Fruit fly (Drosophila melanogaster) whole organism, adult: ENCODE data around the gene RIOK2.

Experiments
- CG11617 ChIP-seq: fragments of 200-800 bp; sonication (Bioruptor generic); optimal IDR thresholded peaks from 2 replicates; lab custom pipeline; 2017; ENCODE audit warnings: mild to moderate bottlenecking, missing biosample characterization, missing genetic modification reagents, missing genetic modification characterization
- CG12768 ChIP-seq: fragments of 200-800 bp; sonication (Bioruptor generic); optimal IDR thresholded peaks from 2 replicates; lab custom pipeline; 2017; ENCODE audit warnings: missing biosample characterization, missing genetic modification characterization, mild to moderate bottlenecking, moderate library complexity, missing genetic modification reagents
- CG14711 ChIP-seq: fragments of 200-800 bp; sonication (Bioruptor generic); optimal IDR thresholded peaks from 2 replicates; lab custom pipeline; 2018; ENCODE audit warnings: missing biosample characterization, mild to moderate bottlenecking, missing genetic modification characterization, moderate library complexity
- CG1620 ChIP-seq: fragments of 200-800 bp; sonication (Bioruptor generic); optimal IDR thresholded peaks from 2 replicates; lab custom pipeline; 2016; ENCODE audit warnings: missing biosample characterization, missing genetic modification characterization
- CG33017 ChIP-seq: fragments of 200-800 bp; sonication (Bioruptor generic); optimal IDR thresholded peaks from 2 replicates; lab custom pipeline; 2018; ENCODE audit warnings: missing biosample characterization, mild to moderate bottlenecking, missing genetic modification characterization, moderate library complexity
- CG5204 ChIP-seq: fragments of 200-800 bp; sonication (Bioruptor generic); optimal IDR thresholded peaks from 2 replicates; lab custom pipeline; 2016; ENCODE audit warnings: missing biosample characterization, missing genetic modification characterization
- CG7045 ChIP-seq: fragments of 200-800 bp; sonication (Bioruptor generic); optimal IDR thresholded peaks from 2 replicates; lab custom pipeline; 2017; ENCODE audit warnings: missing biosample characterization, mild to moderate bottlenecking, missing genetic modification characterization
- CG7101 ChIP-seq: fragments of 200-800 bp; sonication (Bioruptor generic); optimal IDR thresholded peaks from 2 replicates; lab custom pipeline; 2018; ENCODE audit warnings: missing biosample characterization, mild to moderate bottlenecking, missing genetic modification characterization, moderate library complexity
- Mnt ChIP-seq: fragments of 200-800 bp; sonication (Bioruptor generic); optimal IDR thresholded peaks from 2 replicates; lab custom pipeline; 2016; ENCODE audit warnings: missing biosample characterization, mild to moderate bottlenecking, missing genetic modification characterization
- bab1 ChIP-seq: fragments of 200-800 bp; sonication (Bioruptor generic); optimal IDR thresholded peaks from 3 replicates; lab custom pipeline; 2019; ENCODE audit warnings: missing biosample characterization, mild to moderate bottlenecking, missing genetic modification characterization, moderate library complexity
- cic ChIP-seq: fragments of 200-800 bp; sonication (Bioruptor generic); optimal IDR thresholded peaks from 2 replicates; lab custom pipeline; 2017; ENCODE audit warnings: missing biosample characterization, mild to moderate bottlenecking, missing genetic modification characterization, moderate library complexity
- kay ChIP-seq: fragments of 200-800 bp; sonication (Bioruptor generic); peaks from one replicate; lab custom pipeline; 2016; ENCODE audit warnings: missing biosample characterization, missing genetic modification characterization, borderline replicate concordance
- ovo ChIP-seq: fragments of 200-800 bp; sonication (Bioruptor generic); optimal IDR thresholded peaks from 2 replicates; lab custom pipeline; 2016; ENCODE audit warnings: missing biosample characterization, missing genetic modification characterization
- toe ChIP-seq: fragments of 200-800 bp; sonication (Bioruptor generic); optimal IDR thresholded peaks from 2 replicates; lab custom pipeline; 2016; ENCODE audit warnings: missing biosample characterization, missing genetic modification characterization

DNA sequence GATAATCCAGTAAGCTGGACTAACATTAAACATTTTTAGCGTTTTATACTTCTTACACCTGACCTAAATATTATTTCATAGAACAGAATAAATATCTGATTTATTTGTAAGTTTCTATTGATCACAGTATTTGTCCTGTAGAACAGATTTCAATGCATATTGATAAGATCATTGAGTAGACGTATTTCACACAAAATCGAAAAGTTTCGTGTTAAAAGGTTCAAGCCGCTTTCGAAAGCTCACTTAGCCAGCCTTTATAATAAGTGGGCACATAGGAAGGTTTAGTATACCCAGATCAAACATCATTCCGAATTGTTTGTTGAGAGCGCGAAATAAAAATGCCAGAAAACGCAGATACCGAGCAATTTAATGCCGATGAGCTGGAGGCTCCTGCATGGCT is 23.9 kb downstream of the RIOK2 start, which contains the start of gene CG11893:
- no peak for TF ChIP-seq CG14711 (tag; lab: Kevin White, UChicago)
- no peak for TF ChIP-seq ovo
- no peak for TF ChIP-seq CG33017
- TF ChIP-seq kay (GFP tag; lab: Kevin White, UChicago), result peak; percentile 37
- no peak for TF ChIP-seq CG7045 (GFP tag; lab: Kevin White, UChicago)
- no peak for TF ChIP-seq Mnt (GFP tag; lab: Kevin White, UChicago)
- no peak for TF ChIP-seq CG1620 (GFP tag; lab: Kevin White, UChicago)
- TF ChIP-seq CG12768 (GFP tag; lab: Kevin White, UChicago), result no peak
- TF ChIP-seq cic (GFP tag; lab: Kevin White, UChicago), result no peak
- no peak for TF ChIP-seq CG7101
- TF ChIP-seq bab1, result no peak
- no peak for TF ChIP-seq CG11617 (GFP tag; lab: Kevin White, UChicago)
- TF ChIP-seq toe (GFP tag; lab: Kevin White, UChicago), result no peak
- no peak for TF ChIP-seq CG5204
